Worm (Caenorhabditis elegans) whole organism, L4 larva: ENCODE results near the gene F35C11.4.

Experiments
- aly-2 ChIP-seq: sonication (generic microtip); optimal IDR thresholded peaks from 2 replicates; lab custom pipeline; 2018; ENCODE audit warnings: missing biosample characterization, missing genetic modification characterization
- egl-43 ChIP-seq: fragments of 200-800 bp; sonication (Bioruptor generic); IDR thresholded peaks from 2 replicates; pipeline ENCODE4 v1.3.6; 2022; ENCODE audit warnings: missing genetic modification reagents, missing genetic modification characterization, missing compliant biosample characterization
- fkh-10 ChIP-seq: fragments of 150-350 bp; optimal IDR thresholded peaks from 2 replicates; lab custom pipeline; 2014; ENCODE audit warnings: missing biosample characterization, missing genetic modification reagents, missing genetic modification characterization
- fos-1 ChIP-seq: fragments of 150-350 bp; optimal IDR thresholded peaks from 2 replicates; lab custom pipeline; 2014; ENCODE audit warnings: missing biosample characterization, missing genetic modification characterization
- nhr-237 ChIP-seq: sonication (generic microtip); optimal IDR thresholded peaks from 2 replicates; lab custom pipeline; 2017; ENCODE audit warnings: missing biosample characterization, missing genetic modification characterization
- nhr-25 ChIP-seq: sonication (generic microtip); optimal IDR thresholded peaks from 2 replicates; lab custom pipeline; 2017; ENCODE audit warnings: missing genetic modification characterization, mild to moderate bottlenecking, missing compliant biosample characterization, antibody characterized with exemption, moderate library complexity, borderline replicate concordance; ENCODE audit not compliant: insufficient read depth
- snpc-4 ChIP-seq: fragments of 150-350 bp; optimal IDR thresholded peaks from 2 replicates; lab custom pipeline; 2014; ENCODE audit warnings: missing biosample characterization, missing genetic modification characterization
- unc-62 ChIP-seq, 3 experiments: fragments of 150-350 bp in 1 of 3; sonication (generic microtip); optimal IDR thresholded peaks in 2 of 3; peaks in 1 of 3; 1 replicate in 1 of 3; 2 replicates in 2 of 3; lab custom pipeline; 2014 to 2017; ENCODE audit warnings: missing biosample characterization in 3 of 3, missing genetic modification characterization in 3 of 3, missing genetic modification reagents in 3 of 3, missing genotype in 1 of 3

DNA sequence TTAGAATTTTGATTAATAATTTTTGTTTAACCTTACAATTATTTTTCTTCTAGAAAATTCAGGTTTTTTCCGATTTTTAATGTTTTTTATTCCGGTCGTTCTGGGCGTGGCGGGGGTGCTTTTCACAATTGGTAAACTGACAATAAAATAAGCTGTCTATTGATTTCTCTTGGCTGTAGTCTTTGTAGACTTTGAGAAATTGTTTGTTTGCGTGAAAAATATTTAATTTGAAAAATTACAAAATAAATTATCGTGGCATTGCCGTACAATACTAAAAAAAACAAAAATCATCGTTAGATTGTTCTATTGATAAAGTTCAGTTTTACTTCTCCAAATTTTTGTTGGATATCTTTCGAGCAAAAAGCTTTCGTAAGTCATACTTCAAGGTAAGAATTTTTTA lies 2.3 kb upstream of the F35C11.4 start, which contains the start of gene F35C11.3:
- no peak for TF ChIP-seq unc-62 (GFP tag; optimal IDR thresholded peaks at IDR 0.05 in 1 of 2; lab: Kevin White, UChicago)
- TF ChIP-seq unc-62 (tag; optimal IDR thresholded peaks at IDR 0.05; lab: Kevin White, UChicago): no peak
- TF ChIP-seq fkh-10 (GFP tag; lab: Kevin White, UChicago): no peak
- no peak for TF ChIP-seq fos-1
- no peak for TF ChIP-seq snpc-4
- no peak for TF ChIP-seq nhr-237 (tag; lab: Kevin White, UChicago)
- TF ChIP-seq egl-43 (GFP tag; lab: Robert Waterston, UW): no peak
- no peak for TF ChIP-seq nhr-25
- TF ChIP-seq aly-2: no peak
